Worm (Caenorhabditis elegans) whole organism, L1 larva: ENCODE results near the gene vgln-1.

ENCODE experiments used
- C04F5.9 ChIP-seq: sonication (generic microtip); optimal IDR thresholded peaks from 2 replicates; lab custom pipeline; 2016; ENCODE audit warnings: missing genetic modification characterization, missing compliant biosample characterization
- C34B4.2 ChIP-seq: sonication (generic microtip); optimal IDR thresholded peaks from 2 replicates; lab custom pipeline; 2017; ENCODE audit warnings: mild to moderate bottlenecking, missing genetic modification characterization, missing compliant biosample characterization
- aly-2 ChIP-seq: fragments of 150-350 bp; optimal IDR thresholded peaks from 2 replicates; lab custom pipeline; 2014; ENCODE audit warnings: missing biosample characterization, missing genetic modification characterization
- ama-1 ChIP-seq: fragments of 150-350 bp; optimal IDR thresholded peaks from 2 replicates; lab custom pipeline; 2014
- ceh-82 ChIP-seq, 3 experiments: fragments of 150-350 bp in 1 of 3; sonication (generic microtip) in 2 of 3; optimal IDR thresholded peaks; 2 replicates each; lab custom pipeline; 2014 to 2017; ENCODE audit warnings: missing biosample characterization in 3 of 3, missing genetic modification characterization in 3 of 3
- ceh-88 ChIP-seq: fragments of 200-800 bp; sonication (Bioruptor generic); IDR thresholded peaks from 2 replicates; pipeline ENCODE4 v1.3.6; 2022; ENCODE audit warnings: missing genetic modification characterization, missing compliant biosample characterization
- ceh-90 ChIP-seq: sonication (generic microtip); optimal IDR thresholded peaks from 2 replicates; lab custom pipeline; 2016; ENCODE audit warnings: missing genetic modification characterization, missing compliant biosample characterization
- dpl-1 ChIP-seq, 3 experiments: fragments of 150-350 bp in 2 of 3; sonication (generic microtip) in 1 of 3; optimal IDR thresholded peaks; 2 replicates each; lab custom pipeline; 2014 to 2017; ENCODE audit warnings: missing biosample characterization in 3 of 3, missing genetic modification characterization in 3 of 3, missing genetic modification reagents in 3 of 3
- dsc-1 ChIP-seq: sonication (generic microtip); optimal IDR thresholded peaks from 2 replicates; lab custom pipeline; 2016; ENCODE audit warnings: mild to moderate bottlenecking, missing genetic modification characterization, missing compliant biosample characterization
- efl-1 ChIP-seq, 4 experiments: fragments of 150-350 bp; optimal IDR thresholded peaks in 3 of 4; peaks in 1 of 4; 1 replicate in 1 of 4; 2 replicates in 3 of 4; lab custom pipeline; 2014; ENCODE audit warnings: missing biosample characterization in 2 of 4, missing genetic modification characterization in 2 of 4, missing genetic modification reagents in 2 of 4
- elt-2 ChIP-seq: sonication (generic microtip); optimal IDR thresholded peaks from 2 replicates; lab custom pipeline; 2016; ENCODE audit warnings: missing genetic modification characterization, mild to moderate bottlenecking, inconsistent platforms, missing compliant biosample characterization, missing genetic modification reagents
- fkh-8 ChIP-seq: sonication (generic microtip); optimal IDR thresholded peaks from 2 replicates; lab custom pipeline; 2016; ENCODE audit warnings: mild to moderate bottlenecking, missing genetic modification characterization, missing compliant biosample characterization
- fos-1 ChIP-seq: fragments of 150-350 bp; optimal IDR thresholded peaks from 2 replicates; lab custom pipeline; 2014; ENCODE audit warnings: missing biosample characterization, missing genetic modification characterization
- hlh-17 ChIP-seq: fragments of 200-800 bp; sonication (Bioruptor generic); optimal IDR thresholded peaks from 2 replicates; lab custom pipeline; 2018; ENCODE audit warnings: missing genetic modification characterization, mild to moderate bottlenecking, missing compliant biosample characterization, moderate library complexity, borderline replicate concordance
- hlh-4 ChIP-seq: sonication (generic microtip); optimal IDR thresholded peaks from 2 replicates; lab custom pipeline; 2016; ENCODE audit warnings: mild to moderate bottlenecking, missing genetic modification characterization, missing compliant biosample characterization
- irx-1 ChIP-seq: sonication (generic microtip); optimal IDR thresholded peaks from 2 replicates; lab custom pipeline; 2016; ENCODE audit warnings: missing genetic modification characterization, missing compliant biosample characterization
- lin-13 ChIP-seq: fragments of 150-350 bp; optimal IDR thresholded peaks from 2 replicates; lab custom pipeline; 2014; ENCODE audit warnings: missing biosample characterization, missing genetic modification reagents, missing genetic modification characterization
- lin-14 ChIP-seq: fragments of 200-800 bp; sonication (Bioruptor generic); optimal IDR thresholded peaks from 2 replicates; lab custom pipeline; 2018; ENCODE audit warnings: mild to moderate bottlenecking, missing genetic modification characterization, moderate library complexity, missing compliant biosample characterization
- lin-15B ChIP-seq: fragments of 150-350 bp; sonication (generic microtip); optimal IDR thresholded peaks from 3 replicates; lab custom pipeline; 2014; ENCODE audit warnings: missing biosample characterization, missing genetic modification characterization
- lin-35 ChIP-seq, 2 experiments: fragments of 150-350 bp; optimal IDR thresholded peaks; 2 replicates each; lab custom pipeline; 2014; ENCODE audit warnings: missing biosample characterization in 2 of 2, missing genetic modification characterization in 2 of 2, missing genetic modification reagents in 2 of 2
- lin-39 ChIP-seq: fragments of 150-350 bp; optimal IDR thresholded peaks from 2 replicates; lab custom pipeline; 2014; ENCODE audit warnings: missing biosample characterization, missing genetic modification reagents, missing genetic modification characterization
- lsy-2 ChIP-seq, 2 experiments: fragments of 150-350 bp; optimal IDR thresholded peaks; 2 replicates each; lab custom pipeline; 2014; ENCODE audit warnings: missing biosample characterization in 2 of 2, missing genetic modification characterization in 2 of 2
- mab-9 ChIP-seq: fragments of 200-800 bp; sonication (Bioruptor generic); IDR thresholded peaks from 2 replicates; pipeline ENCODE4 v1.3.6; 2022; ENCODE audit warnings: missing genetic modification reagents, missing genetic modification characterization, missing compliant biosample characterization
- mdl-1 ChIP-seq, 2 experiments: fragments of 150-350 bp; optimal IDR thresholded peaks; 2 replicates each; lab custom pipeline; 2014 to 2017; ENCODE audit warnings: missing biosample characterization in 2 of 2, missing genetic modification characterization in 2 of 2, inconsistent platforms in 1 of 2
- mep-1 ChIP-seq: fragments of 150-350 bp; optimal IDR thresholded peaks from 2 replicates; lab custom pipeline; 2014; ENCODE audit warnings: missing biosample characterization, missing genetic modification characterization
- nhr-11 ChIP-seq: fragments of 150-350 bp; optimal IDR thresholded peaks from 2 replicates; lab custom pipeline; 2014; ENCODE audit warnings: missing biosample characterization, missing genetic modification characterization
- nhr-12 ChIP-seq: sonication (generic microtip); optimal IDR thresholded peaks from 2 replicates; lab custom pipeline; 2017; ENCODE audit warnings: missing biosample characterization, missing genetic modification characterization
- nhr-19 ChIP-seq: fragments of 200-800 bp; sonication (Bioruptor generic); conservative IDR thresholded peaks from 2 replicates; pipeline ENCODE4 v1.3.6; 2022; ENCODE audit warnings: missing genetic modification characterization, missing compliant biosample characterization
- nhr-20 ChIP-seq: sonication (generic microtip); optimal IDR thresholded peaks from 2 replicates; lab custom pipeline; 2016; ENCODE audit warnings: mild to moderate bottlenecking, missing genetic modification characterization, missing compliant biosample characterization
- nhr-47 ChIP-seq: sonication (generic microtip); optimal IDR thresholded peaks from 2 replicates; lab custom pipeline; 2016; ENCODE audit warnings: mild to moderate bottlenecking, missing genetic modification characterization, moderate library complexity, missing compliant biosample characterization
- nhr-71 ChIP-seq: sonication (generic microtip); optimal IDR thresholded peaks from 2 replicates; lab custom pipeline; 2016; ENCODE audit warnings: mild to moderate bottlenecking, missing genetic modification characterization, moderate library complexity, missing compliant biosample characterization
- nhr-76 ChIP-seq: sonication (generic microtip); optimal IDR thresholded peaks from 2 replicates; lab custom pipeline; 2017; ENCODE audit warnings: missing biosample characterization, missing genetic modification characterization
- nhr-77 ChIP-seq: fragments of 150-350 bp; optimal IDR thresholded peaks from 2 replicates; lab custom pipeline; 2014; ENCODE audit warnings: missing biosample characterization, missing genetic modification characterization
- nhr-84 ChIP-seq: sonication (generic microtip); optimal IDR thresholded peaks from 2 replicates; lab custom pipeline; 2017; ENCODE audit warnings: missing biosample characterization, missing genetic modification characterization
- nhr-85 ChIP-seq: sonication (generic microtip); peaks from one replicate; lab custom pipeline; 2016; ENCODE audit warnings: missing genetic modification characterization, inconsistent platforms, missing compliant biosample characterization
- nhr-90 ChIP-seq: sonication (generic microtip); optimal IDR thresholded peaks from 2 replicates; lab custom pipeline; 2016; ENCODE audit warnings: mild to moderate bottlenecking, missing genetic modification characterization, missing compliant biosample characterization; ENCODE audit not compliant: poor library complexity
- pax-3 ChIP-seq: fragments of 200-800 bp; sonication (Bioruptor generic); optimal IDR thresholded peaks from 2 replicates; lab custom pipeline; 2018; ENCODE audit warnings: mild to moderate bottlenecking, missing genetic modification characterization, moderate library complexity, missing compliant biosample characterization
- rnt-1 ChIP-seq: sonication (generic microtip); optimal IDR thresholded peaks from 2 replicates; lab custom pipeline; 2016; ENCODE audit warnings: mild to moderate bottlenecking, missing genetic modification characterization, moderate library complexity, missing compliant biosample characterization
- snu-23 ChIP-seq: sonication (generic microtip); optimal IDR thresholded peaks from 2 replicates; lab custom pipeline; 2016; ENCODE audit warnings: missing genetic modification characterization, missing compliant biosample characterization
- sup-37 ChIP-seq: fragments of 200-800 bp; sonication (Bioruptor generic); optimal IDR thresholded peaks from 2 replicates; lab custom pipeline; 2018; ENCODE audit warnings: mild to moderate bottlenecking, missing genetic modification characterization, missing compliant biosample characterization
- swsn-7 ChIP-seq: sonication (generic microtip); optimal IDR thresholded peaks from 2 replicates; lab custom pipeline; 2016; ENCODE audit warnings: missing genetic modification characterization, missing compliant biosample characterization
- tbx-2 ChIP-seq: sonication (generic microtip); optimal IDR thresholded peaks from 2 replicates; lab custom pipeline; 2016; ENCODE audit warnings: missing genetic modification characterization, missing compliant biosample characterization
- unc-30 ChIP-seq: sonication (generic microtip); optimal IDR thresholded peaks from 2 replicates; lab custom pipeline; 2017; ENCODE audit warnings: missing biosample characterization, missing genetic modification characterization
- unc-86 ChIP-seq: sonication (generic microtip); optimal IDR thresholded peaks from 2 replicates; lab custom pipeline; 2016; ENCODE audit warnings: missing genetic modification characterization, missing compliant biosample characterization
- unc-98 ChIP-seq: fragments of 200-800 bp; sonication (Bioruptor generic); IDR thresholded peaks from 2 replicates; pipeline ENCODE4 v1.3.6; 2022; ENCODE audit warnings: missing genetic modification characterization, missing compliant biosample characterization
- xbp-1 ChIP-seq: sonication (generic microtip); optimal IDR thresholded peaks from 2 replicates; lab custom pipeline; 2016; ENCODE audit warnings: missing genetic modification characterization, missing compliant biosample characterization
- ztf-11 ChIP-seq, 2 experiments: sonication (generic microtip); optimal IDR thresholded peaks; 2 replicates each; lab custom pipeline; 2016 to 2017; ENCODE audit warnings: missing genetic modification characterization in 2 of 2, missing biosample characterization in 1 of 2, missing compliant biosample characterization in 1 of 2

vgln-1 gene

ce11 chrII:9933947-9934383 is 43.1 kb upstream of the vgln-1 start:
- peak in 1 of 2 experiments; percentile 1 for TF ChIP-seq lin-35 (GFP tag; optimal IDR thresholded peaks at IDR 0.05; lab: Kevin White, UChicago)
- TF ChIP-seq elt-2 (tag; lab: Kevin White, UChicago): no peak
- peak; percentile 48 for TF ChIP-seq snu-23 (GFP tag; lab: Kevin White, UChicago)
- TF ChIP-seq hlh-17: peak; percentile 24
- no peak for TF ChIP-seq efl-1 (optimal IDR thresholded peaks at IDR 0.05; lab: Kevin White, UChicago)
- TF ChIP-seq efl-1 (GFP tag; optimal IDR thresholded peaks at IDR 0.05 in 1 of 2; lab: Kevin White, UChicago): peak in 1 of 2 experiments; percentile 88
- peak; percentile 54 for TF ChIP-seq rnt-1 (tag; lab: Kevin White, UChicago)
- TF ChIP-seq nhr-84 (tag; lab: Kevin White, UChicago): no peak
- TF ChIP-seq ceh-88: no peak
- TF ChIP-seq dpl-1 (GFP tag; optimal IDR thresholded peaks at IDR 0.05; lab: Kevin White, UChicago): peak in 1 of 3 experiments; percentile 4
- peak; percentile 59 for TF ChIP-seq aly-2 (tag; lab: Kevin White, UChicago)
- peak; percentile 48 for TF ChIP-seq nhr-47
- no peak for TF ChIP-seq sup-37 (GFP tag; lab: Kevin White, UChicago)
- TF ChIP-seq nhr-76 (tag; lab: Kevin White, UChicago): no peak
- TF ChIP-seq ama-1 (lab: Kevin White, UChicago): peak; percentile 77
- TF ChIP-seq nhr-85 (tag; lab: Kevin White, UChicago): peak; percentile 74
- TF ChIP-seq nhr-20: peak; percentile 14
- peak; percentile 58 for TF ChIP-seq nhr-90 (tag; lab: Kevin White, UChicago)
- TF ChIP-seq nhr-71 (tag; lab: Kevin White, UChicago): peak; percentile 42
- TF ChIP-seq hlh-4: no peak

- TF ChIP-seq elt-2 (tag; lab: Kevin White, UChicago): peak; percentile 64
- TF ChIP-seq C34B4.2 (tag; lab: Kevin White, UChicago): no peak
These were observed 40.6 kb upstream of the vgln-1 start, which contains the start of gene pho-11 for ce11 chrII:9931476-9931875. Gene pho-11, plus strand, starts transcription at chrII:9931849.

- peak; percentile 33 to 41 for TF ChIP-seq lin-35 (GFP tag; optimal IDR thresholded peaks at IDR 0.05; lab: Kevin White, UChicago)
- peak; percentile 63 for TF ChIP-seq nhr-85 (tag; lab: Kevin White, UChicago)
- peak; percentile 55; the same call in 1 of the 2 replicates for TF ChIP-seq unc-98
- TF ChIP-seq lin-15B (tag; lab: Kevin White, UChicago): peak; percentile 48
- TF ChIP-seq swsn-7 (tag; lab: Kevin White, UChicago): peak; percentile 44
- TF ChIP-seq mab-9 (GFP tag; lab: Robert Waterston, UW): 0 out of 2 replicates have a peak, but pooled peaks have one; percentile 21
- peak; percentile 23 for TF ChIP-seq nhr-11 (tag; lab: Kevin White, UChicago)
- peak; percentile 51 for TF ChIP-seq unc-86 (tag; lab: Kevin White, UChicago)
- peak in 1 of 2 experiments; percentile 1 for TF ChIP-seq mdl-1 (tag; optimal IDR thresholded peaks at IDR 0.05; lab: Kevin White, UChicago)
- TF ChIP-seq nhr-20: peak; percentile 46
- TF ChIP-seq rnt-1 (tag; lab: Kevin White, UChicago): peak; percentile 84
- TF ChIP-seq nhr-12: no peak
- TF ChIP-seq fos-1 (tag; lab: Kevin White, UChicago): no peak
- TF ChIP-seq tbx-2: peak; percentile 68
- TF ChIP-seq C04F5.9 (tag; lab: Kevin White, UChicago): peak; percentile 9
- no peak for TF ChIP-seq nhr-90 (tag; lab: Kevin White, UChicago)
- peak; percentile 59 for TF ChIP-seq snu-23 (GFP tag; lab: Kevin White, UChicago)
- TF ChIP-seq ceh-82 (tag; optimal IDR thresholded peaks at IDR 0.05; lab: Kevin White, UChicago): peak in 1 of 3 experiments; percentile 18
- peak; percentile 82 for TF ChIP-seq lin-14 (GFP tag; lab: Kevin White, UChicago)
- peak; percentile 57 for TF ChIP-seq fkh-8 (tag; lab: Kevin White, UChicago)
- TF ChIP-seq lin-39 (tag; lab: Kevin White, UChicago): no peak
- TF ChIP-seq ztf-11 (tag; optimal IDR thresholded peaks at IDR 0.05; lab: Kevin White, UChicago): peak in 1 of 2 experiments; percentile 65
- peak; percentile 18 for TF ChIP-seq lin-13
- peak; percentile 39 for TF ChIP-seq irx-1
- no peak for TF ChIP-seq unc-30 (tag; lab: Kevin White, UChicago)
- peak; percentile 35 for TF ChIP-seq dsc-1 (tag; lab: Kevin White, UChicago)
- peak; percentile 82 for TF ChIP-seq nhr-71 (tag; lab: Kevin White, UChicago)
- peak; percentile 60 to 70 for TF ChIP-seq efl-1 (optimal IDR thresholded peaks at IDR 0.05; lab: Kevin White, UChicago)
- TF ChIP-seq efl-1 (GFP tag; optimal IDR thresholded peaks at IDR 0.05 in 1 of 2; lab: Kevin White, UChicago): peak; percentile 39 to 95
- TF ChIP-seq nhr-77 (tag; lab: Kevin White, UChicago): peak; percentile 6
- TF ChIP-seq lsy-2 (tag; optimal IDR thresholded peaks at IDR 0.05; lab: Kevin White, UChicago): peak; percentile 24 to 57
- no peak for TF ChIP-seq mep-1 (tag; lab: Kevin White, UChicago)
- TF ChIP-seq nhr-19: peak; percentile 57
- peak; percentile 41 for TF ChIP-seq pax-3 (tag; lab: Kevin White, UChicago)
- peak; percentile 36 for TF ChIP-seq xbp-1 (tag; lab: Kevin White, UChicago)
- peak; percentile 68 for TF ChIP-seq ceh-90
These were observed 40.1 kb upstream of the vgln-1 start for ce11 chrII:9931012-9931411.
